Worm (Caenorhabditis elegans): ENCODE results near the gene C27H5.12.

- no peak for TF ChIP-seq lin-15B (tag; optimal IDR thresholded peaks at IDR 0.05)
- peak in 1 of 2 experiments; percentile 76 for TF ChIP-seq unc-62 (GFP tag; optimal IDR thresholded peaks at IDR 0.05 in 1 of 2)
- TF ChIP-seq unc-62 (tag; optimal IDR thresholded peaks at IDR 0.05), result no peak
- TF ChIP-seq ama-1 (optimal IDR thresholded peaks at IDR 0.05), result no peak
- TF ChIP-seq ceh-82 (tag; optimal IDR thresholded peaks at IDR 0.05), result no peak
- TF ChIP-seq fkh-10 (GFP tag; optimal IDR thresholded peaks at IDR 0.05), result no peak
- TF ChIP-seq zfp-3 (GFP tag; conservative IDR thresholded peaks at IDR 0.05), result no peak
- no peak for TF ChIP-seq rbr-2 (tag; optimal IDR thresholded peaks at IDR 0.05)
- no peak for TF ChIP-seq mep-1 (tag; optimal IDR thresholded peaks at IDR 0.05)
- no peak for TF ChIP-seq R02D3.7 (tag; optimal IDR thresholded peaks at IDR 0.05)
These were observed 4.3 kb upstream of the C27H5.12 start, which contains the start of gene mfsd-13.2 for ce11 chrII:7165749-7166148.

All from whole organism, L4 larva.